Worm (Caenorhabditis elegans) whole organism, L2 larva: ENCODE measurements around the gene F42G2.7.

ENCODE experiments used
- ama-1 ChIP-seq: fragments of 150-350 bp; optimal IDR thresholded peaks from 2 replicates; lab custom pipeline; 2018; ENCODE audit warnings: inconsistent platforms
- nhr-11 ChIP-seq: fragments of 150-350 bp; optimal IDR thresholded peaks from 2 replicates; lab custom pipeline; 2014; ENCODE audit warnings: missing biosample characterization, missing genetic modification characterization
- nhr-12 ChIP-seq: fragments of 150-350 bp; optimal IDR thresholded peaks from 2 replicates; lab custom pipeline; 2014; ENCODE audit warnings: missing biosample characterization, missing genetic modification characterization
- nhr-25 ChIP-seq: fragments of 150-350 bp; sonication (generic microtip); optimal IDR thresholded peaks from 3 replicates; lab custom pipeline; 2014; ENCODE audit warnings: missing biosample characterization, missing genetic modification characterization
- sma-3 ChIP-seq: sonication (generic microtip); optimal IDR thresholded peaks from 2 replicates; lab custom pipeline; 2016; ENCODE audit warnings: missing genetic modification reagents, missing genetic modification characterization, missing compliant biosample characterization
- sma-9 ChIP-seq, 2 experiments: fragments of 150-350 bp in 1 of 2; sonication (generic microtip) in 1 of 2; optimal IDR thresholded peaks; 2 replicates each; lab custom pipeline; 2014 to 2016; ENCODE audit warnings: missing genetic modification characterization in 2 of 2, mild to moderate bottlenecking in 1 of 2, missing biosample characterization in 1 of 2, missing compliant biosample characterization in 1 of 2, missing genetic modification reagents in 1 of 2, moderate library complexity in 1 of 2
- snpc-4 ChIP-seq: fragments of 150-350 bp; optimal IDR thresholded peaks from 2 replicates; lab custom pipeline; 2014; ENCODE audit warnings: missing biosample characterization, missing genetic modification characterization
- unc-62 ChIP-seq: fragments of 150-350 bp; optimal IDR thresholded peaks from 2 replicates; lab custom pipeline; 2014; ENCODE audit warnings: missing biosample characterization, missing genetic modification reagents, missing genetic modification characterization
- ztf-11 ChIP-seq: sonication (generic microtip); optimal IDR thresholded peaks from 2 replicates; lab custom pipeline; 2017; ENCODE audit warnings: missing biosample characterization, missing genetic modification characterization

DNA sequence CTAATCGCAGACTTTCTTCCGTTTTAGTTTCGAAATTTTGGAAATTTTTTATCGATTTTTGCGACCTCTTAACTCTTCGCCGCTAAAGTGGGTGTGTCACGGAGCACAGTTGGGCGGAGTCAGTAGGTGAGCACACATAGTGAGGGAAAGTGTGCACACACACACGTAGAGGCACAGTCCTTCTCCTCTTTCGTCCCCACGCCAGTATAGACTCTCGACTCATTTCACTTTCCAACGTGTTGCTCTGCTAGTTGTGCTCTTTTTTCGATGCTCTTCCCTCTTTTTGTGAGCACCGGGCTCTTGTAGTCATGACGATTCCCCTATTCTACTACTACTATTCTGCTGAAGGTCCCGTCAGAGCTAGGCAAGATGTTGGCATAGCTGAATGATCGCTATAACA lies 34.5 kb downstream of the F42G2.7 start:
- TF ChIP-seq snpc-4 (tag; lab: Kevin White, UChicago) (no peak), nhr-25 (no peak), sma-9 (GFP tag; optimal IDR thresholded peaks at IDR 0.05; lab: Kevin White, UChicago) (no peak), sma-9 (tag; optimal IDR thresholded peaks at IDR 0.05; lab: Kevin White, UChicago) (no peak), nhr-11 (no peak), ama-1 (peak; percentile 47), unc-62 (no peak), nhr-12 (no peak), sma-3 (GFP tag; lab: Kevin White, UChicago) (no peak), ztf-11 (tag; lab: Kevin White, UChicago) (no peak)
